Worm (Caenorhabditis elegans): ENCODE results near the gene T21B10.3.

T21B10.3 gene

ce11 chrII:8890530-8890929, 43.7 kb upstream of the T21B10.3 start:
- TF ChIP-seq nhr-85 (tag): no peak
- no peak for TF ChIP-seq egl-13 (tag; optimal IDR thresholded peaks at IDR 0.05)
- no peak for TF ChIP-seq ces-1 (GFP tag; optimal IDR thresholded peaks at IDR 0.05)
- TF ChIP-seq ceh-8 (GFP tag; optimal IDR thresholded peaks at IDR 0.05): no peak
- peak in 1 of 6 experiments; percentile 30 for TF ChIP-seq elt-3 (tag; optimal IDR thresholded peaks at IDR 0.05)
- peak; percentile 47 for TF ChIP-seq blmp-1 (tag; optimal IDR thresholded peaks at IDR 0.05)
- TF ChIP-seq lir-3 (tag; optimal IDR thresholded peaks at IDR 0.05; ENCODE audit: poor library complexity): no peak

ce11 chrII:8891042-8891441, 43.1 kb upstream of the T21B10.3 start:
- TF ChIP-seq nhr-84 (tag; optimal IDR thresholded peaks at IDR 0.05) (no peak), lsy-2 (tag; optimal IDR thresholded peaks at IDR 0.05) (peak in 1 of 2 experiments; percentile 76), efl-1 (optimal IDR thresholded peaks at IDR 0.05) (peak in 1 of 2 experiments; percentile 17), efl-1 (GFP tag; optimal IDR thresholded peaks at IDR 0.05 in 1 of 2) (peak; percentile 51 to 72), dpl-1 (GFP tag; optimal IDR thresholded peaks at IDR 0.05) (peak in 2 of 3 experiments; percentile 32 to 45), lin-35 (GFP tag; optimal IDR thresholded peaks at IDR 0.05) (peak in 1 of 2 experiments; percentile 41)

- TF ChIP-seq ces-1 (GFP tag; optimal IDR thresholded peaks at IDR 0.05): no peak
- no peak for TF ChIP-seq nhr-20 (tag; optimal IDR thresholded peaks at IDR 0.05)
- TF ChIP-seq aly-2 (tag; optimal IDR thresholded peaks at IDR 0.05): no peak
- no peak for TF ChIP-seq ceh-88 (GFP tag; IDR thresholded peaks at IDR 0.05)
- no peak for TF ChIP-seq ceh-63 (GFP tag; optimal IDR thresholded peaks at IDR 0.05)
- no peak for TF ChIP-seq fkh-4 (tag; optimal IDR thresholded peaks at IDR 0.05; ENCODE audit: borderline replicate concordance)
- no peak for TF ChIP-seq pag-3 (tag; optimal IDR thresholded peaks at IDR 0.05; ENCODE audit: borderline replicate concordance, insufficient read depth)
- TF ChIP-seq fkh-8 (tag; optimal IDR thresholded peaks at IDR 0.05): peak; percentile 44
- no peak for TF ChIP-seq mdl-1 (tag; optimal IDR thresholded peaks at IDR 0.05)
- peak; percentile 33 for TF ChIP-seq nhr-77 (tag; optimal IDR thresholded peaks at IDR 0.05)
- TF ChIP-seq lin-14 (GFP tag; optimal IDR thresholded peaks at IDR 0.05): peak; percentile 61
- TF ChIP-seq nhr-76 (tag; optimal IDR thresholded peaks at IDR 0.05): no peak
- no peak for TF ChIP-seq zip-4 (GFP tag; optimal IDR thresholded peaks at IDR 0.05)
- TF ChIP-seq unc-30 (tag; optimal IDR thresholded peaks at IDR 0.05): no peak
- TF ChIP-seq mef-2 (tag; optimal IDR thresholded peaks at IDR 0.05): no peak
- TF ChIP-seq lin-35 (GFP tag; optimal IDR thresholded peaks at IDR 0.05): no peak
- no peak for TF ChIP-seq sox-4 (tag; optimal IDR thresholded peaks at IDR 0.05)
- TF ChIP-seq sptf-1 (tag; optimal IDR thresholded peaks at IDR 0.05): no peak
- no peak for TF ChIP-seq mab-9 (GFP tag; IDR thresholded peaks at IDR 0.05)
- TF ChIP-seq egl-13 (tag; optimal IDR thresholded peaks at IDR 0.05): no peak
Measured at ce11 chrII:8891606-8892005, 42.6 kb upstream of the T21B10.3 start.

- TF ChIP-seq fkh-10 (GFP tag; optimal IDR thresholded peaks at IDR 0.05) (no peak), hpl-2 (GFP tag; optimal IDR thresholded peaks at IDR 0.05) (no peak), ceh-82 (tag; optimal IDR thresholded peaks at IDR 0.05) (no peak), dpl-1 (GFP tag; optimal IDR thresholded peaks at IDR 0.05) (no peak), sox-4 (tag; optimal IDR thresholded peaks at IDR 0.05) (no peak), ets-5 (GFP tag; IDR thresholded peaks at IDR 0.05) (no peak), lin-14 (GFP tag; optimal IDR thresholded peaks at IDR 0.05) (no peak), unc-86 (tag; optimal IDR thresholded peaks at IDR 0.05) (no peak), tlp-1 (tag; optimal IDR thresholded peaks at IDR 0.05) (no peak), vab-15 (tag; optimal IDR thresholded peaks at IDR 0.05) (no peak), rnt-1 (tag; optimal IDR thresholded peaks at IDR 0.05) (no peak), ceh-8 (GFP tag; optimal IDR thresholded peaks at IDR 0.05) (no peak), nhr-76 (tag; optimal IDR thresholded peaks at IDR 0.05) (no peak), nhr-85 (tag) (no peak)
Measured at ce11 chrII:8895398-8895797, 38.8 kb upstream of the T21B10.3 start.
